Worm (Caenorhabditis elegans): ENCODE measurements around the gene K09A9.8.

K09A9.8 gene

ce11 chrX:15626119-15626850 lies 29.3 kb upstream of the K09A9.8 start:
- TF ChIP-seq tbp1 (GFP tag; optimal IDR thresholded peaks at IDR 0.05) (no peak), dpff-1 (tag; optimal IDR thresholded peaks at IDR 0.05) (no peak), ztf-28 (GFP tag; IDR thresholded peaks at IDR 0.05) (no peak), unc-130 (GFP tag; optimal IDR thresholded peaks at IDR 0.05) (no peak), B0019.2 (GFP tag; conservative IDR thresholded peaks at IDR 0.05) (no peak), nhr-179 (tag; optimal IDR thresholded peaks at IDR 0.05) (no peak), akir-1 (GFP tag; optimal IDR thresholded peaks at IDR 0.05) (no peak), B0336.3 (GFP tag; IDR thresholded peaks at IDR 0.05) (no peak), ceh-100 (GFP tag; IDR thresholded peaks at IDR 0.05) (no peak), repo-1 (tag; optimal IDR thresholded peaks at IDR 0.05) (no peak), ets-4 (GFP tag; optimal IDR thresholded peaks at IDR 0.05) (no peak), B0261.1 (tag; optimal IDR thresholded peaks at IDR 0.05) (no peak), him-1 (tag; optimal IDR thresholded peaks at IDR 0.05) (no peak), Y95B8A.8 (GFP tag; IDR thresholded peaks at IDR 0.05) (no peak), unc-62 (GFP tag; optimal IDR thresholded peaks at IDR 0.05) (no peak), F57C9.4 (tag; optimal IDR thresholded peaks at IDR 0.05) (no peak), K11D2.4 (GFP tag; IDR thresholded peaks at IDR 0.05) (no peak), aptf-2 (GFP tag; conservative IDR thresholded peaks at IDR 0.05) (no peak), ZK185.1 (tag; optimal IDR thresholded peaks at IDR 0.05; ENCODE audit: poor library complexity, severe bottlenecking) (no peak)

DNA sequence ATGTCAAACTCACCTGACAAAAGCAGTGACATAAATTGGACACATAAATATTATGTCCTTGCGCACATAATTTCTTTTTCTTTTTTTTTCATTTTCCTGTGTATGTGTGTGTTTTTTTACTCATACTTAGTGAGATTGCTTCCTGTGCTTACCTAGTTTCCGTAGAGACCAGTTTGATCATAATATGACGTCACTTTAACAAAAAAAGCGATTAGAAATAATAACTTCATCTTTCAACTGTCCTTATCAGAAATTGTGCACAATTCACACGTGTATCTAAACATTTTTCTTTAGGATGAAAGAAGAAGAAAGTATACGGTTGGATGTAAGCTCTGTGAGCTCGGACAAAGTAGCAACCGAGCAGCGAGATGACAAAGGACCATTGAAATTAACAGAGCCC lies 25.1 kb upstream of the K09A9.8 start:
- TF ChIP-seq attf-5 (GFP tag; optimal IDR thresholded peaks at IDR 0.05) (no peak), nhr-80 (tag; optimal IDR thresholded peaks at IDR 0.05) (peak; percentile 39), ccch-3 (GFP tag; optimal IDR thresholded peaks at IDR 0.05) (no peak), atf-7 (tag; optimal IDR thresholded peaks at IDR 0.05) (peak; percentile 67)

- TF ChIP-seq unc-130 (GFP tag; optimal IDR thresholded peaks at IDR 0.05) (no peak), attf-5 (GFP tag; optimal IDR thresholded peaks at IDR 0.05) (no peak), pbrm-1 (GFP tag; IDR thresholded peaks at IDR 0.05) (no peak), mes-4 (tag; optimal IDR thresholded peaks at IDR 0.05) (no peak), ztf-25 (GFP tag; IDR thresholded peaks at IDR 0.05) (0 out of 2 replicates have a peak, but pooled peaks have one; percentile 30), egrh-3 (GFP tag; IDR thresholded peaks at IDR 0.05) (peak; percentile 59; the same call in 1 of the 2 replicates), rpc-1 (optimal IDR thresholded peaks at IDR 0.05) (no peak), rpc-1 (tag; optimal IDR thresholded peaks at IDR 0.05) (peak; percentile 16)
Measured at ce11 chrX:15621001-15621400, 24.0 kb upstream of the K09A9.8 start.

DNA sequence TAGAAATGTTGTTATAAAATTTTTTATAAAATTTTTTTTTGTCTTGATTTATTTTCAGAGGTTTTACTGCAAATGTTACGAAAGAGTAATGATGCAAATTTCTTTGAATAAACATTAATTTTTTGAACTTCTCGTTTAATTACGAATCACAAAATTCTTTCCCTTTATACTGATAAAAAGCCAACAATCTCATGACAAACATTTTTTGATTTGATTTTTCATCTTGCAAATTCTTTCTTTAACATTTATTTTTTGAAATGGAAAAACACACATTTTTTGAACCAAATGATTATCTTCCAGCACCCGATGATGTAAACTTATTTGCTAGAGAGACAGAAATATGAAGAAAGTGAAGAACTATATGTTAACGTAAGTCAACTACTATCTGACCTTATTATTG lies 23.2 kb upstream of the K09A9.8 start, which contains the start of gene K09E9.1:
Gene K09E9.1, plus strand, starts transcription at position 301 of the 400 bp plus-strand sequence.
- TF ChIP-seq mel-28 (tag; optimal IDR thresholded peaks at IDR 0.05; ENCODE audit: borderline replicate concordance) (no peak), K12H6.12 (tag; optimal IDR thresholded peaks at IDR 0.05) (no peak), bed-1 (GFP tag; IDR thresholded peaks at IDR 0.05) (no peak), Y79H2A.3 (GFP tag; conservative IDR thresholded peaks at IDR 0.05) (no peak), ztf-6 (GFP tag; IDR thresholded peaks at IDR 0.05) (no peak), ztf-25 (GFP tag; IDR thresholded peaks at IDR 0.05) (no peak), B0261.1 (tag; optimal IDR thresholded peaks at IDR 0.05) (no peak), sea-2 (GFP tag; IDR thresholded peaks at IDR 0.05) (no peak), ceh-91 (GFP tag; IDR thresholded peaks at IDR 0.05) (no peak), dpl-1 (GFP tag; optimal IDR thresholded peaks at IDR 0.05) (no peak), ztf-26 (tag; optimal IDR thresholded peaks at IDR 0.05) (no peak), egl-18 (GFP tag; IDR thresholded peaks at IDR 0.05) (no peak), D2030.7 (GFP tag; IDR thresholded peaks at IDR 0.05) (no peak), ztf-18 (tag; optimal IDR thresholded peaks at IDR 0.05) (no peak), zfh-2 (GFP tag; conservative IDR thresholded peaks at IDR 0.05) (no peak), atf-7 (tag; optimal IDR thresholded peaks at IDR 0.05) (no peak), madf-6 (GFP tag; IDR thresholded peaks at IDR 0.05) (no peak)
